Worm (Caenorhabditis elegans) whole organism, early embryonic: Measurements from ENCODE around the gene ZK899.3.

Experiments used
- F13C5.2 ChIP-seq: sonication (generic microtip); optimal IDR thresholded peaks from 2 replicates; lab custom pipeline; 2017; ENCODE audit warnings: mild to moderate bottlenecking, missing genetic modification characterization, inconsistent platforms, missing compliant biosample characterization
- aly-1 ChIP-seq: sonication (generic microtip); optimal IDR thresholded peaks from 2 replicates; lab custom pipeline; 2016; ENCODE audit warnings: missing genetic modification characterization, missing compliant biosample characterization
- ama-1 ChIP-seq: fragments of 150-350 bp; optimal IDR thresholded peaks from 2 replicates; lab custom pipeline; 2014
- hmbx-1 ChIP-seq: sonication (generic microtip); optimal IDR thresholded peaks from 2 replicates; lab custom pipeline; 2016; ENCODE audit warnings: mild to moderate bottlenecking, missing genetic modification characterization, missing compliant biosample characterization
- hnd-1 ChIP-seq: sonication (generic microtip); optimal IDR thresholded peaks from 2 replicates; lab custom pipeline; 2016; ENCODE audit warnings: missing genetic modification characterization, missing compliant biosample characterization
- pes-1 ChIP-seq: fragments of 200-800 bp; sonication (Bioruptor generic); IDR thresholded peaks from 2 replicates; pipeline ENCODE4 v1.3.6; 2022; ENCODE audit warnings: missing genetic modification reagents, missing genetic modification characterization, missing compliant biosample characterization
- sea-1 ChIP-seq: fragments of 200-800 bp; sonication (Bioruptor generic); conservative IDR thresholded peaks from 2 replicates; pipeline ENCODE4 v1.3.6; 2022; ENCODE audit warnings: missing genetic modification characterization, missing compliant biosample characterization
- tbx-11 ChIP-seq: fragments of 200-800 bp; sonication (Bioruptor generic); IDR thresholded peaks from 2 replicates; pipeline ENCODE4 v1.3.6; 2022; ENCODE audit warnings: missing genetic modification characterization, missing compliant biosample characterization

DNA sequence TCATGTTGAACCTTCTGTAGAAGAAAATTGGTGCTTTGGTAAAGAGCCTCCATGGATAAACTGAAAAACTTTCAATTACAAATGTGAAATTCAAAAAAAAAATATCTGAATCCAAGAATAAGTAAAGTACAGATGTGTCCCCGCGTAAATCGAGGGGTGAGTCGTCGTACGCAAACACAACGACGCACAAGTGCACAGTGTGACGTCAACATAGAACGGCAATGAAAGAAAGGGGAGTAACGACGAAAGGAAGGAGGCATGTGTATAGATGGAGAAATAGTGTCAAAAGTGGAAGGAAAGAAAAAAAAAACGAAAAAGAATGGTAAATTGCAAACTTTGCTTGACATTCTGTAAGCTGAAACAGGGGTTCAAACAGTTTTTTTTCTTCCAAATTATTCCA lies 11.4 kb upstream of the ZK899.3 start, which contains the start of gene memb-1:
- no peak for TF ChIP-seq hmbx-1 (tag; lab: Kevin White, UChicago)
- TF ChIP-seq ama-1 (lab: Kevin White, UChicago) = no peak
- TF ChIP-seq F13C5.2 (tag; lab: Kevin White, UChicago) = no peak
- TF ChIP-seq aly-1 (tag; lab: Kevin White, UChicago) = no peak
- no peak for TF ChIP-seq hnd-1 (tag; lab: Kevin White, UChicago)
- TF ChIP-seq sea-1 (GFP tag; lab: Robert Waterston, UW) = no peak
- TF ChIP-seq pes-1 (GFP tag; lab: Robert Waterston, UW) = no peak
- no peak for TF ChIP-seq tbx-11 (GFP tag; lab: Robert Waterston, UW)
